Worm (Caenorhabditis elegans) whole organism, L4 larva: ENCODE data around the gene C34C12.9.
"Not testable (repeated sequence)": the region's sequence is repeated elsewhere in the genome, so short reads cannot be mapped to it uniquely, and the experiment has no call there.

ENCODE experiments used
- ama-1 ChIP-seq: fragments of 150-350 bp; optimal IDR thresholded peaks from 2 replicates; lab custom pipeline; 2014; ENCODE audit warnings: inconsistent platforms, mixed read lengths
- fkh-10 ChIP-seq: fragments of 150-350 bp; optimal IDR thresholded peaks from 2 replicates; lab custom pipeline; 2014; ENCODE audit warnings: missing biosample characterization, missing genetic modification reagents, missing genetic modification characterization
- gei-8 ChIP-seq: fragments of 200-800 bp; sonication (Bioruptor generic); optimal IDR thresholded peaks from 2 replicates; lab custom pipeline; 2018; ENCODE audit warnings: mild to moderate bottlenecking, missing genetic modification characterization, missing compliant biosample characterization
- lin-15B ChIP-seq: fragments of 150-350 bp; sonication (generic microtip); optimal IDR thresholded peaks from 3 replicates; lab custom pipeline; 2014; ENCODE audit warnings: missing biosample characterization, missing genetic modification characterization
- nhr-237 ChIP-seq: sonication (generic microtip); optimal IDR thresholded peaks from 2 replicates; lab custom pipeline; 2017; ENCODE audit warnings: missing biosample characterization, missing genetic modification characterization
- skn-1 ChIP-seq: fragments of 150-350 bp; optimal IDR thresholded peaks from 2 replicates; lab custom pipeline; 2014; ENCODE audit warnings: missing biosample characterization, missing genetic modification characterization
- unc-39 ChIP-seq: sonication (generic microtip); optimal IDR thresholded peaks from 2 replicates; lab custom pipeline; 2017; ENCODE audit warnings: missing biosample characterization, missing genetic modification characterization

- not testable (repeated sequence) for TF ChIP-seq unc-39 (tag; lab: Kevin White, UChicago); nhr-237 (tag; lab: Kevin White, UChicago); lin-15B (tag; lab: Kevin White, UChicago); skn-1 (tag; lab: Kevin White, UChicago); fkh-10 (GFP tag; lab: Kevin White, UChicago); ama-1 (lab: Kevin White, UChicago); gei-8 (GFP tag; lab: Kevin White, UChicago)
These were observed 21.3 kb downstream of the C34C12.9 start, which contains the start of gene C34C12.1 for ce11 chrIII:3454045-3454444.
